Worm (Caenorhabditis elegans): ENCODE data around the gene nhr-94.

Gene nhr-94

ce11 chrV:7686189-7686588 lies at the start of gene nhr-94, which contains the start of gene nhr-152:
TSS of gene nhr-94 (minus strand) at chrV:7686335.
TSS of gene nhr-152 (plus strand) at chrV:7686350.
- TF ChIP-seq ceh-82 (tag; optimal IDR thresholded peaks at IDR 0.05) (no peak), elt-1 (tag; optimal IDR thresholded peaks at IDR 0.05) (peak; percentile 97), tbx-2 (tag; optimal IDR thresholded peaks at IDR 0.05) (no peak), nhr-25 (tag; optimal IDR thresholded peaks at IDR 0.05) (peak; percentile 80), nfya-1 (tag; optimal IDR thresholded peaks at IDR 0.05; ENCODE audit: insufficient read depth) (peak; percentile 46), lin-39 (tag; optimal IDR thresholded peaks at IDR 0.05) (no peak), nhr-12 (tag; optimal IDR thresholded peaks at IDR 0.05) (no peak), nhr-11 (tag; optimal IDR thresholded peaks at IDR 0.05) (no peak)

ce11 chrV:7735319-7735718 lies 49.2 kb upstream of the nhr-94 start, which contains the start of gene srr-10:
TSS of gene srr-10 (plus strand) at chrV:7735619.
- TF ChIP-seq pqm-1 (tag; optimal IDR thresholded peaks at IDR 0.05) = no peak
- no peak for TF ChIP-seq egl-27 (tag; optimal IDR thresholded peaks at IDR 0.05)
- TF ChIP-seq fkh-10 (GFP tag; optimal IDR thresholded peaks at IDR 0.05) = no peak
- TF ChIP-seq nhr-77 (tag; optimal IDR thresholded peaks at IDR 0.05) = no peak
- TF ChIP-seq ceh-82 (tag; optimal IDR thresholded peaks at IDR 0.05) = no peak
- no peak for TF ChIP-seq lin-15B (tag; optimal IDR thresholded peaks at IDR 0.05)
- TF ChIP-seq egl-5 (tag; optimal IDR thresholded peaks at IDR 0.05) = no peak
- TF ChIP-seq elt-2 (tag; optimal IDR thresholded peaks at IDR 0.05) = no peak

ce11 chrV:7734909-7735308 lies 48.8 kb upstream of the nhr-94 start, which contains the start of gene clic-1:
TSS of gene clic-1 (minus strand) at chrV:7734911.
- TF ChIP-seq ztf-4 (tag; optimal IDR thresholded peaks at IDR 0.05) (no peak), sea-2 (GFP tag; optimal IDR thresholded peaks at IDR 0.05) (no peak), lin-39 (tag; optimal IDR thresholded peaks at IDR 0.05) (peak; percentile 82), ceh-16 (tag; optimal IDR thresholded peaks at IDR 0.05) (no peak), nhr-23 (tag; optimal IDR thresholded peaks at IDR 0.05) (peak; percentile 66), mdl-1 (tag; optimal IDR thresholded peaks at IDR 0.05) (no peak), elt-1 (tag; optimal IDR thresholded peaks at IDR 0.05) (no peak), egl-5 (tag; optimal IDR thresholded peaks at IDR 0.05) (peak; percentile 23), nhr-11 (tag; optimal IDR thresholded peaks at IDR 0.05) (no peak), nhr-76 (tag; optimal IDR thresholded peaks at IDR 0.05) (no peak), nhr-28 (tag; optimal IDR thresholded peaks at IDR 0.05) (no peak), eor-1 (tag; optimal IDR thresholded peaks at IDR 0.05) (no peak), ama-1 (optimal IDR thresholded peaks at IDR 0.05) (peak; percentile 28), hmg-11 (tag; optimal IDR thresholded peaks at IDR 0.05) (peak; percentile 57), unc-62 (GFP tag; optimal IDR thresholded peaks at IDR 0.05) (no peak), skn-1 (tag; optimal IDR thresholded peaks at IDR 0.05) (peak; percentile 83), fkh-2 (tag; optimal IDR thresholded peaks at IDR 0.05) (no peak), pqm-1 (tag; optimal IDR thresholded peaks at IDR 0.05) (no peak), fkh-10 (GFP tag; optimal IDR thresholded peaks at IDR 0.05) (peak; percentile 31), ztf-11 (tag; optimal IDR thresholded peaks at IDR 0.05) (no peak), ceh-28 (tag; optimal IDR thresholded peaks at IDR 0.05) (peak; percentile 5), elt-2 (tag; optimal IDR thresholded peaks at IDR 0.05) (peak; percentile 4), nhr-43 (tag; optimal IDR thresholded peaks at IDR 0.05; ENCODE audit: poor library complexity, severe bottlenecking) (no peak), ceh-9 (tag; optimal IDR thresholded peaks at IDR 0.05) (no peak), zag-1 (tag; optimal IDR thresholded peaks at IDR 0.05) (no peak), daf-12 (tag; optimal IDR thresholded peaks at IDR 0.05) (no peak), jun-1 (tag; optimal IDR thresholded peaks at IDR 0.05) (no peak), pha-4 (tag; optimal IDR thresholded peaks at IDR 0.05) (peak; percentile 77), snpc-4 (tag; optimal IDR thresholded peaks at IDR 0.05) (peak; percentile 7), lsy-12 (tag; optimal IDR thresholded peaks at IDR 0.05) (no peak), nhr-77 (tag; optimal IDR thresholded peaks at IDR 0.05) (no peak), lin-15B (tag; optimal IDR thresholded peaks at IDR 0.05) (peak; percentile 64), nfya-1 (tag; optimal IDR thresholded peaks at IDR 0.05; ENCODE audit: insufficient read depth) (peak; percentile 76), nhr-12 (tag; optimal IDR thresholded peaks at IDR 0.05) (no peak), nhr-25 (tag; optimal IDR thresholded peaks at IDR 0.05) (peak; percentile 65), ZK546.5 (tag; optimal IDR thresholded peaks at IDR 0.05) (no peak)
